Worm (Caenorhabditis elegans) whole organism, L1 larva: Measurements from ENCODE around the gene vkmt-1.
A peak's percentile ranks its signal among the peaks of the same experiment; 100 is the strongest.

Source experiments
- F16B12.6 ChIP-seq: fragments of 150-350 bp; optimal IDR thresholded peaks from 2 replicates; lab custom pipeline; 2014; ENCODE audit warnings: missing biosample characterization, missing genetic modification characterization
- aha-1 ChIP-seq: fragments of 150-350 bp; optimal IDR thresholded peaks from 2 replicates; lab custom pipeline; 2014; ENCODE audit warnings: missing biosample characterization, missing genetic modification characterization
- alr-1 ChIP-seq: fragments of 200-800 bp; sonication (Bioruptor generic); optimal IDR thresholded peaks from 2 replicates; lab custom pipeline; 2018; ENCODE audit warnings: borderline replicate concordance, mild to moderate bottlenecking, missing genetic modification characterization, missing compliant biosample characterization
- blmp-1 ChIP-seq: fragments of 150-350 bp; optimal IDR thresholded peaks from 2 replicates; lab custom pipeline; 2014; ENCODE audit warnings: missing biosample characterization, missing genetic modification characterization
- ceh-63 ChIP-seq: fragments of 200-800 bp; sonication (Bioruptor generic); optimal IDR thresholded peaks from 2 replicates; lab custom pipeline; 2018; ENCODE audit warnings: mild to moderate bottlenecking, missing genetic modification characterization, missing compliant biosample characterization
- ceh-90 ChIP-seq: sonication (generic microtip); optimal IDR thresholded peaks from 2 replicates; lab custom pipeline; 2016; ENCODE audit warnings: missing genetic modification characterization, missing compliant biosample characterization
- dpl-1 ChIP-seq, 3 experiments: fragments of 150-350 bp in 2 of 3; sonication (generic microtip) in 1 of 3; optimal IDR thresholded peaks; 2 replicates each; lab custom pipeline; 2014 to 2017; ENCODE audit warnings: missing biosample characterization in 3 of 3, missing genetic modification characterization in 3 of 3, missing genetic modification reagents in 3 of 3
- efl-1 ChIP-seq, 4 experiments: fragments of 150-350 bp; optimal IDR thresholded peaks in 3 of 4; peaks in 1 of 4; 1 replicate in 1 of 4; 2 replicates in 3 of 4; lab custom pipeline; 2014; ENCODE audit warnings: missing biosample characterization in 2 of 4, missing genetic modification characterization in 2 of 4, missing genetic modification reagents in 2 of 4
- egl-13 ChIP-seq: sonication (generic microtip); optimal IDR thresholded peaks from 2 replicates; lab custom pipeline; 2016; ENCODE audit warnings: missing genotype, missing genetic modification reagents, missing genetic modification characterization, missing compliant biosample characterization
- egl-27 ChIP-seq, 2 experiments: fragments of 150-350 bp in 1 of 2; sonication (generic microtip); optimal IDR thresholded peaks; 3 replicates each; lab custom pipeline; 2017 to 2018; ENCODE audit warnings: missing biosample characterization in 2 of 2, missing genetic modification characterization in 2 of 2, missing genetic modification reagents in 2 of 2
- ets-5 ChIP-seq: fragments of 200-800 bp; sonication (Bioruptor generic); IDR thresholded peaks from 2 replicates; pipeline ENCODE4 v1.3.6; 2022; ENCODE audit warnings: missing genetic modification characterization, missing compliant biosample characterization
- fkh-8 ChIP-seq: sonication (generic microtip); optimal IDR thresholded peaks from 2 replicates; lab custom pipeline; 2016; ENCODE audit warnings: mild to moderate bottlenecking, missing genetic modification characterization, missing compliant biosample characterization
- grh-1 ChIP-seq: fragments of 200-800 bp; sonication (Bioruptor generic); IDR thresholded peaks from 2 replicates; pipeline ENCODE4 v1.3.6; 2022; ENCODE audit warnings: missing genetic modification reagents, missing genetic modification characterization, missing compliant biosample characterization
- hlh-17 ChIP-seq: fragments of 200-800 bp; sonication (Bioruptor generic); optimal IDR thresholded peaks from 2 replicates; lab custom pipeline; 2018; ENCODE audit warnings: missing genetic modification characterization, mild to moderate bottlenecking, missing compliant biosample characterization, moderate library complexity, borderline replicate concordance
- isw-1 ChIP-seq: fragments of 200-800 bp; sonication (Bioruptor generic); IDR thresholded peaks from 2 replicates; pipeline ENCODE4 v1.3.6; 2022; ENCODE audit warnings: missing genetic modification characterization, missing compliant biosample characterization
- jun-1 ChIP-seq: fragments of 150-350 bp; optimal IDR thresholded peaks from 2 replicates; lab custom pipeline; 2014; ENCODE audit warnings: missing biosample characterization, missing genetic modification reagents, missing genetic modification characterization
- lin-14 ChIP-seq: fragments of 200-800 bp; sonication (Bioruptor generic); optimal IDR thresholded peaks from 2 replicates; lab custom pipeline; 2018; ENCODE audit warnings: mild to moderate bottlenecking, missing genetic modification characterization, moderate library complexity, missing compliant biosample characterization
- lin-15B ChIP-seq: fragments of 150-350 bp; sonication (generic microtip); optimal IDR thresholded peaks from 3 replicates; lab custom pipeline; 2014; ENCODE audit warnings: missing biosample characterization, missing genetic modification characterization
- lin-35 ChIP-seq, 2 experiments: fragments of 150-350 bp; optimal IDR thresholded peaks; 2 replicates each; lab custom pipeline; 2014; ENCODE audit warnings: missing biosample characterization in 2 of 2, missing genetic modification characterization in 2 of 2, missing genetic modification reagents in 2 of 2
- lir-3 ChIP-seq: sonication (generic microtip); optimal IDR thresholded peaks from 2 replicates; lab custom pipeline; 2016; ENCODE audit warnings: mild to moderate bottlenecking, missing genetic modification characterization, moderate library complexity, missing compliant biosample characterization; ENCODE audit not compliant: poor library complexity
- lsy-2 ChIP-seq, 2 experiments: fragments of 150-350 bp; optimal IDR thresholded peaks; 2 replicates each; lab custom pipeline; 2014; ENCODE audit warnings: missing biosample characterization in 2 of 2, missing genetic modification characterization in 2 of 2
- mdl-1 ChIP-seq, 2 experiments: fragments of 150-350 bp; optimal IDR thresholded peaks; 2 replicates each; lab custom pipeline; 2014 to 2017; ENCODE audit warnings: missing biosample characterization in 2 of 2, missing genetic modification characterization in 2 of 2, inconsistent platforms in 1 of 2
- mep-1 ChIP-seq: fragments of 150-350 bp; optimal IDR thresholded peaks from 2 replicates; lab custom pipeline; 2014; ENCODE audit warnings: missing biosample characterization, missing genetic modification characterization
- nhr-19 ChIP-seq: fragments of 200-800 bp; sonication (Bioruptor generic); conservative IDR thresholded peaks from 2 replicates; pipeline ENCODE4 v1.3.6; 2022; ENCODE audit warnings: missing genetic modification characterization, missing compliant biosample characterization
- nhr-20 ChIP-seq: sonication (generic microtip); optimal IDR thresholded peaks from 2 replicates; lab custom pipeline; 2016; ENCODE audit warnings: mild to moderate bottlenecking, missing genetic modification characterization, missing compliant biosample characterization
- nhr-237 ChIP-seq: fragments of 150-350 bp; optimal IDR thresholded peaks from 2 replicates; lab custom pipeline; 2014; ENCODE audit warnings: missing biosample characterization, missing genetic modification characterization
- nhr-28 ChIP-seq: fragments of 150-350 bp; optimal IDR thresholded peaks from 2 replicates; lab custom pipeline; 2014; ENCODE audit warnings: missing biosample characterization, missing genetic modification characterization
- nhr-47 ChIP-seq: sonication (generic microtip); optimal IDR thresholded peaks from 2 replicates; lab custom pipeline; 2016; ENCODE audit warnings: mild to moderate bottlenecking, missing genetic modification characterization, moderate library complexity, missing compliant biosample characterization
- nhr-71 ChIP-seq: sonication (generic microtip); optimal IDR thresholded peaks from 2 replicates; lab custom pipeline; 2016; ENCODE audit warnings: mild to moderate bottlenecking, missing genetic modification characterization, moderate library complexity, missing compliant biosample characterization
- nhr-84 ChIP-seq: sonication (generic microtip); optimal IDR thresholded peaks from 2 replicates; lab custom pipeline; 2017; ENCODE audit warnings: missing biosample characterization, missing genetic modification characterization
- nhr-85 ChIP-seq: sonication (generic microtip); peaks from one replicate; lab custom pipeline; 2016; ENCODE audit warnings: missing genetic modification characterization, inconsistent platforms, missing compliant biosample characterization
- nhr-90 ChIP-seq: sonication (generic microtip); optimal IDR thresholded peaks from 2 replicates; lab custom pipeline; 2016; ENCODE audit warnings: mild to moderate bottlenecking, missing genetic modification characterization, missing compliant biosample characterization; ENCODE audit not compliant: poor library complexity
- pqm-1 ChIP-seq: sonication (generic microtip); optimal IDR thresholded peaks from 3 replicates; lab custom pipeline; 2017; ENCODE audit warnings: missing biosample characterization, missing genetic modification characterization
- rnt-1 ChIP-seq: sonication (generic microtip); optimal IDR thresholded peaks from 2 replicates; lab custom pipeline; 2016; ENCODE audit warnings: mild to moderate bottlenecking, missing genetic modification characterization, moderate library complexity, missing compliant biosample characterization
- snpc-4 ChIP-seq: fragments of 150-350 bp; optimal IDR thresholded peaks from 2 replicates; lab custom pipeline; 2014; ENCODE audit warnings: missing biosample characterization, missing genetic modification characterization
- snu-23 ChIP-seq: sonication (generic microtip); optimal IDR thresholded peaks from 2 replicates; lab custom pipeline; 2016; ENCODE audit warnings: missing genetic modification characterization, missing compliant biosample characterization
- sptf-1 ChIP-seq: fragments of 150-350 bp; optimal IDR thresholded peaks from 2 replicates; lab custom pipeline; 2014; ENCODE audit warnings: missing biosample characterization, missing genetic modification characterization
- sup-37 ChIP-seq: fragments of 200-800 bp; sonication (Bioruptor generic); optimal IDR thresholded peaks from 2 replicates; lab custom pipeline; 2018; ENCODE audit warnings: mild to moderate bottlenecking, missing genetic modification characterization, missing compliant biosample characterization
- swsn-7 ChIP-seq: sonication (generic microtip); optimal IDR thresholded peaks from 2 replicates; lab custom pipeline; 2016; ENCODE audit warnings: missing genetic modification characterization, missing compliant biosample characterization
- tbx-2 ChIP-seq: sonication (generic microtip); optimal IDR thresholded peaks from 2 replicates; lab custom pipeline; 2016; ENCODE audit warnings: missing genetic modification characterization, missing compliant biosample characterization
- tlp-1 ChIP-seq: fragments of 150-350 bp; optimal IDR thresholded peaks from 2 replicates; lab custom pipeline; 2014; ENCODE audit warnings: missing biosample characterization, missing genetic modification characterization
- unc-86 ChIP-seq: sonication (generic microtip); optimal IDR thresholded peaks from 2 replicates; lab custom pipeline; 2016; ENCODE audit warnings: missing genetic modification characterization, missing compliant biosample characterization
- vab-15 ChIP-seq: sonication (generic microtip); optimal IDR thresholded peaks from 2 replicates; lab custom pipeline; 2017; ENCODE audit warnings: missing genotype, mild to moderate bottlenecking, missing genetic modification characterization, missing compliant biosample characterization
- xbp-1 ChIP-seq: sonication (generic microtip); optimal IDR thresholded peaks from 2 replicates; lab custom pipeline; 2016; ENCODE audit warnings: missing genetic modification characterization, missing compliant biosample characterization
- zag-1 ChIP-seq: fragments of 150-350 bp; optimal IDR thresholded peaks from 2 replicates; lab custom pipeline; 2014; ENCODE audit warnings: missing biosample characterization, missing genetic modification characterization
- ztf-4 ChIP-seq: fragments of 150-350 bp; optimal IDR thresholded peaks from 2 replicates; lab custom pipeline; 2014; ENCODE audit warnings: missing biosample characterization, missing genetic modification characterization

The vkmt-1 gene

DNA sequence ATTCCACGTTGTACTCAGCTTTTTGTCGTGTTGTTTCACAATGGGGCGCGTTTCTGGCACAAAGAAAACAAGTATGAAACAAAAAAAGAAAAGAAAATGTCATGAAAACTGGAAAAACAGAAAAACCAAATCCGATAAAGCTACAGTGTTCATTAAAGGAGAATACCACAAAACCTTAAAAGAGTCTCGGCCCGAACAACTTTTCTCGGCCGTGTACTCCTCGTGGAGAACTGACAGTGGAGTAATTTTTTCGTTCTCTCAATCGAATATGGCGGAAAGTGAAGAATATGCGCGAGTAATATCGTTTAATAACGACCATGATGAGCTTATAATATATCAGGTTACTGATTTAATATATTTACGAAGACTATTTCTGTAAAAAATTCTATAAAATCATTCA is at the start of gene vkmt-1, which contains the start of gene tag-335:
vkmt-1 (plus strand) TSS at position 219 of the 400 bp plus-strand sequence.
tag-335 (minus strand) TSS at position 88 of the 400 bp plus-strand sequence.
- TF ChIP-seq tbx-2 (tag; lab: Kevin White, UChicago), result peak; percentile 16
- TF ChIP-seq snu-23 (GFP tag; lab: Kevin White, UChicago), result peak; percentile 34
- no peak for TF ChIP-seq ceh-63 (GFP tag; lab: Kevin White, UChicago)
- TF ChIP-seq xbp-1, result peak; percentile 29
- peak; percentile 32 for TF ChIP-seq F16B12.6
- TF ChIP-seq lsy-2 (tag; optimal IDR thresholded peaks at IDR 0.05; lab: Kevin White, UChicago), result peak in 1 of 2 experiments; percentile 50
- no peak for TF ChIP-seq tlp-1 (tag; lab: Kevin White, UChicago)
- TF ChIP-seq ceh-90 (tag; lab: Kevin White, UChicago), result peak; percentile 52
- no peak for TF ChIP-seq jun-1
- no peak for TF ChIP-seq nhr-90 (tag; lab: Kevin White, UChicago)
- peak; percentile 19 for TF ChIP-seq blmp-1
- no peak for TF ChIP-seq swsn-7
- TF ChIP-seq mdl-1 (tag; optimal IDR thresholded peaks at IDR 0.05; lab: Kevin White, UChicago), result no peak
- peak; percentile 7 for TF ChIP-seq lir-3 (tag; lab: Kevin White, UChicago)
- peak; percentile 11 to 25 for TF ChIP-seq efl-1 (optimal IDR thresholded peaks at IDR 0.05; lab: Kevin White, UChicago)
- TF ChIP-seq efl-1 (GFP tag; optimal IDR thresholded peaks at IDR 0.05 in 1 of 2; lab: Kevin White, UChicago), result peak; percentile 11 to 17
- TF ChIP-seq vab-15 (tag; lab: Kevin White, UChicago), result no peak
- peak in 2 of 3 experiments; percentile 1 to 36 for TF ChIP-seq dpl-1 (GFP tag; optimal IDR thresholded peaks at IDR 0.05; lab: Kevin White, UChicago)
- TF ChIP-seq nhr-84 (tag; lab: Kevin White, UChicago), result no peak
- TF ChIP-seq fkh-8, result no peak
- TF ChIP-seq hlh-17 (GFP tag; lab: Kevin White, UChicago), result no peak
- TF ChIP-seq aha-1 (tag; lab: Kevin White, UChicago), result no peak
- TF ChIP-seq ets-5 (GFP tag; lab: Robert Waterston, UW), result no peak
- TF ChIP-seq alr-1 (tag; lab: Kevin White, UChicago), result no peak
- no peak for TF ChIP-seq nhr-19
- TF ChIP-seq zag-1 (tag; lab: Kevin White, UChicago), result no peak
- no peak for TF ChIP-seq nhr-28
- peak; percentile 70 for TF ChIP-seq rnt-1 (tag; lab: Kevin White, UChicago)
- peak; percentile 4 to 37 for TF ChIP-seq lin-35 (GFP tag; optimal IDR thresholded peaks at IDR 0.05; lab: Kevin White, UChicago)
- no peak for TF ChIP-seq sup-37
- TF ChIP-seq grh-1 (GFP tag; lab: Robert Waterston, UW), result no peak
- TF ChIP-seq lin-14 (GFP tag; lab: Kevin White, UChicago), result no peak
- TF ChIP-seq nhr-20 (tag; lab: Kevin White, UChicago), result peak; percentile 16
- TF ChIP-seq nhr-47, result peak; percentile 16
- no peak for TF ChIP-seq lin-15B (tag; lab: Kevin White, UChicago)
- TF ChIP-seq nhr-71 (tag; lab: Kevin White, UChicago), result peak; percentile 28

DNA sequence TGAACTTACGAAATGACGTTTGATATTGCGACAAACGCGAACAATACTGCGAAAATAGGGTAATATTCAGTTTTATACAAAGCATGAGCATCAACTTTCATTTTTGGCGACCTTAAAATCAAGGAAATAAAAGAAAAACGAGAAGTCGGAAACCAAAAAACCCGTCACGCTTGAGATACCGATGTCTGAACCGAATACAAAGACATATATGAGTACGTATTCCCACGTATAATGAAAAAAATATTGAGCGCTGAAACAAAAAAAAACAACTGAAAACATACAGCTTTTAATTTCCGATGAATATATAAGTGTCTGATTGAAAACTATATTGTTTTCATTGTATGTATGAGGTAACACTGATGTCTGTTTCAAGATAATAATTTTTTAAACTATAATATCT is 48.8 kb upstream of the vkmt-1 start, which contains the start of gene sre-18:
sre-18 (minus strand) TSS at position 101 of the 400 bp plus-strand sequence.
- TF ChIP-seq nhr-85 (tag; lab: Kevin White, UChicago), result no peak
- no peak for TF ChIP-seq pqm-1 (tag; lab: Kevin White, UChicago)
- no peak for TF ChIP-seq lsy-2 (tag; optimal IDR thresholded peaks at IDR 0.05; lab: Kevin White, UChicago)
- TF ChIP-seq tbx-2 (tag; lab: Kevin White, UChicago), result no peak
- no peak for TF ChIP-seq nhr-71 (tag; lab: Kevin White, UChicago)
- TF ChIP-seq hlh-17 (GFP tag; lab: Kevin White, UChicago), result no peak
- TF ChIP-seq alr-1 (tag; lab: Kevin White, UChicago), result no peak
- TF ChIP-seq ztf-4, result no peak
- no peak for TF ChIP-seq unc-86 (tag; lab: Kevin White, UChicago)
- TF ChIP-seq rnt-1 (tag; lab: Kevin White, UChicago), result no peak
- TF ChIP-seq mep-1 (tag; lab: Kevin White, UChicago), result no peak
- no peak for TF ChIP-seq sptf-1 (tag; lab: Kevin White, UChicago)
- TF ChIP-seq snpc-4 (tag; lab: Kevin White, UChicago), result no peak
- TF ChIP-seq nhr-19, result no peak
- TF ChIP-seq egl-27 (tag; optimal IDR thresholded peaks at IDR 0.05; lab: Kevin White, UChicago), result no peak
- TF ChIP-seq egl-13 (tag; lab: Kevin White, UChicago), result no peak
- TF ChIP-seq nhr-237 (tag; lab: Kevin White, UChicago), result no peak
- TF ChIP-seq isw-1 (GFP tag; lab: Robert Waterston, UW), result no peak
- TF ChIP-seq, all 84 proteins: peak for 0
